Fruit fly (Drosophila melanogaster) whole organism, pupa: ENCODE measurements around the gene Gcna.

Experiments
- CG10348 ChIP-seq: fragments of 200-800 bp; sonication (Bioruptor generic); IDR thresholded peaks from 2 replicates; pipeline ENCODE4 v1.3.6; 2022; ENCODE audit warnings: missing biosample characterization, missing genetic modification characterization
- CG12605 ChIP-seq: fragments of 200-800 bp; sonication (Bioruptor generic); IDR thresholded peaks from 2 replicates; pipeline ENCODE4 v1.3.6; 2022; ENCODE audit warnings: missing biosample characterization, missing genetic modification characterization
- CG13204 ChIP-seq: fragments of 200-800 bp; sonication (Bioruptor generic); optimal IDR thresholded peaks from 2 replicates; lab custom pipeline; 2018; ENCODE audit warnings: missing biosample characterization, mild to moderate bottlenecking, missing genetic modification characterization, moderate library complexity
- CG14655 ChIP-seq: fragments of 200-800 bp; sonication (Bioruptor generic); optimal IDR thresholded peaks from 3 replicates; lab custom pipeline; 2017; ENCODE audit warnings: mild to moderate bottlenecking, missing biosample characterization, missing genetic modification reagents, missing genetic modification characterization
- CG15710 ChIP-seq: fragments of 200-800 bp; sonication (Bioruptor generic); optimal IDR thresholded peaks from 2 replicates; lab custom pipeline; 2018; ENCODE audit warnings: missing biosample characterization, mild to moderate bottlenecking, missing genetic modification characterization, moderate library complexity
- CG17806 ChIP-seq: fragments of 200-800 bp; sonication (Bioruptor generic); optimal IDR thresholded peaks from 2 replicates; lab custom pipeline; 2018; ENCODE audit warnings: missing biosample characterization, mild to moderate bottlenecking, missing genetic modification characterization, moderate library complexity
- CG32121 ChIP-seq: fragments of 200-800 bp; sonication (Bioruptor generic); IDR thresholded peaks from 2 replicates; pipeline ENCODE4 v1.3.6; 2022; ENCODE audit warnings: missing biosample characterization, missing genetic modification characterization
- CG34367 ChIP-seq: fragments of 200-800 bp; sonication (Bioruptor generic); optimal IDR thresholded peaks from 2 replicates; lab custom pipeline; 2018; ENCODE audit warnings: missing biosample characterization, mild to moderate bottlenecking, missing genetic modification characterization
- CG4496 ChIP-seq: fragments of 200-800 bp; sonication (Bioruptor generic); IDR thresholded peaks from 3 replicates; pipeline ENCODE4 v1.3.6; 2022; ENCODE audit warnings: missing biosample characterization, missing genetic modification characterization
- CG8159 ChIP-seq: fragments of 200-800 bp; sonication (Bioruptor generic); optimal IDR thresholded peaks from 3 replicates; lab custom pipeline; 2018; ENCODE audit warnings: missing biosample characterization, mild to moderate bottlenecking, missing genetic modification characterization, moderate library complexity
- CG8301 ChIP-seq: fragments of 200-800 bp; sonication (Bioruptor generic); optimal IDR thresholded peaks from 2 replicates; lab custom pipeline; 2018; ENCODE audit warnings: missing biosample characterization, mild to moderate bottlenecking, missing genetic modification characterization
- CG9948 ChIP-seq: fragments of 200-800 bp; sonication (Bioruptor generic); optimal IDR thresholded peaks from 2 replicates; lab custom pipeline; 2018; ENCODE audit warnings: missing biosample characterization, mild to moderate bottlenecking, missing genetic modification characterization, moderate library complexity
- D1 ChIP-seq: fragments of 200-800 bp; sonication (Bioruptor generic); optimal IDR thresholded peaks from 2 replicates; lab custom pipeline; 2018; ENCODE audit warnings: missing biosample characterization, mild to moderate bottlenecking, missing genetic modification characterization, moderate library complexity
- EcR ChIP-seq: fragments of 200-800 bp; sonication (Bioruptor generic); optimal IDR thresholded peaks from 3 replicates; lab custom pipeline; 2019; ENCODE audit warnings: missing biosample characterization, missing genetic modification characterization, mild to moderate bottlenecking, moderate library complexity, missing genetic modification reagents
- Ets98B ChIP-seq: fragments of 200-800 bp; sonication (Bioruptor generic); IDR thresholded peaks from 2 replicates; pipeline ENCODE4 v1.3.6; 2022; ENCODE audit warnings: missing biosample characterization, missing genetic modification characterization
- Pif1A ChIP-seq: fragments of 200-800 bp; sonication (Bioruptor generic); optimal IDR thresholded peaks from 3 replicates; lab custom pipeline; 2016; ENCODE audit warnings: missing biosample characterization, missing genetic modification characterization
- Pif1B ChIP-seq: fragments of 200-800 bp; sonication (Bioruptor generic); optimal IDR thresholded peaks from 3 replicates; lab custom pipeline; 2016; ENCODE audit warnings: missing biosample characterization, missing genetic modification characterization
- Snoo ChIP-seq: fragments of 200-800 bp; sonication (Bioruptor generic); optimal IDR thresholded peaks from 3 replicates; lab custom pipeline; 2017; ENCODE audit warnings: missing biosample characterization, mild to moderate bottlenecking, missing genetic modification characterization, inconsistent platforms
- fd96Ca ChIP-seq: fragments of 200-800 bp; sonication (Bioruptor generic); IDR thresholded peaks from 3 replicates; pipeline ENCODE4 v1.3.6; 2022; ENCODE audit warnings: missing biosample characterization, missing genetic modification characterization
- gl ChIP-seq: fragments of 200-800 bp; sonication (Bioruptor generic); optimal IDR thresholded peaks from 2 replicates; lab custom pipeline; 2018; ENCODE audit warnings: missing biosample characterization, mild to moderate bottlenecking, missing genetic modification characterization
- rn ChIP-seq: fragments of 200-800 bp; sonication (Bioruptor generic); IDR thresholded peaks from 2 replicates; pipeline ENCODE4 v1.3.6; 2022; ENCODE audit warnings: missing biosample characterization, missing genetic modification characterization

The Gcna gene

dm6 chrX:1828097-1828496 lies 37.5 kb downstream of the Gcna start:
- TF ChIP-seq CG34367 (no peak), fd96Ca (GFP tag; lab: Robert Waterston, UW) (no peak), EcR (GFP tag; lab: Kevin White, UChicago) (peak; percentile 90), CG32121 (no peak), Pif1A (GFP tag; lab: Kevin White, UChicago) (no peak), CG4496 (no peak), rn (GFP tag; lab: Robert Waterston, UW) (no peak), CG13204 (no peak), CG17806 (no peak), CG14655 (GFP tag; lab: Kevin White, UChicago) (peak; percentile 3), CG8301 (tag; lab: Kevin White, UChicago) (no peak), CG12605 (GFP tag; lab: Robert Waterston, UW) (peak; percentile 53; the same call in 1 of the 2 replicates)

- no peak for TF ChIP-seq Ets98B (GFP tag; lab: Robert Waterston, UW)
- TF ChIP-seq EcR (GFP tag; lab: Kevin White, UChicago): peak; percentile 99
- peak; percentile 45 for TF ChIP-seq CG34367
- no peak; the same call in 2 of the 3 replicates for TF ChIP-seq fd96Ca (GFP tag; lab: Robert Waterston, UW)
- TF ChIP-seq gl (tag; lab: Kevin White, UChicago): no peak
- TF ChIP-seq Pif1A (GFP tag; lab: Kevin White, UChicago): peak; percentile 70
- peak; percentile 52 for TF ChIP-seq Pif1B (GFP tag; lab: Kevin White, UChicago)
- no peak for TF ChIP-seq CG10348
- TF ChIP-seq CG17806: peak; percentile 41
- TF ChIP-seq CG14655 (GFP tag; lab: Kevin White, UChicago): peak; percentile 60
- no peak for TF ChIP-seq CG32121
- peak; percentile 72 for TF ChIP-seq CG15710
- peak; percentile 39 for TF ChIP-seq CG8301 (tag; lab: Kevin White, UChicago)
- TF ChIP-seq CG9948: peak; percentile 53
- TF ChIP-seq CG13204: no peak
- peak; percentile 34; the same call in 2 of the 3 replicates for TF ChIP-seq CG4496
- peak; percentile 69 for TF ChIP-seq CG8159
- peak; percentile 43 for TF ChIP-seq Snoo (tag; lab: Kevin White, UChicago)
These were observed 39.4 kb downstream of the Gcna start for dm6 chrX:1825912-1826862.

- peak; percentile 67 for TF ChIP-seq Snoo (tag; lab: Kevin White, UChicago)
- peak; percentile 80; the same call in 2 of the 3 replicates for TF ChIP-seq CG4496
- TF ChIP-seq CG8159: peak; percentile 67
- peak; percentile 58; the same call in 1 of the 2 replicates for TF ChIP-seq Ets98B (GFP tag; lab: Robert Waterston, UW)
- TF ChIP-seq CG12605 (GFP tag; lab: Robert Waterston, UW): no peak; the same call in 1 of the 2 replicates
- TF ChIP-seq rn (GFP tag; lab: Robert Waterston, UW): no peak
- TF ChIP-seq CG32121: peak; percentile 68
- TF ChIP-seq CG8301 (tag; lab: Kevin White, UChicago): peak; percentile 59
- peak; percentile 21 for TF ChIP-seq gl (tag; lab: Kevin White, UChicago)
- peak; percentile 42 for TF ChIP-seq Pif1B (GFP tag; lab: Kevin White, UChicago)
- peak; percentile 55 for TF ChIP-seq CG17806
- TF ChIP-seq Pif1A (GFP tag; lab: Kevin White, UChicago): peak; percentile 65
- TF ChIP-seq CG10348: peak; percentile 44; the same call in 1 of the 2 replicates
- TF ChIP-seq CG34367: peak; percentile 56
- peak; percentile 14 for TF ChIP-seq CG13204
- TF ChIP-seq CG15710: peak; percentile 68
- TF ChIP-seq D1 (tag; lab: Kevin White, UChicago): peak; percentile 5
- peak; percentile 95 for TF ChIP-seq EcR (GFP tag; lab: Kevin White, UChicago)
- TF ChIP-seq CG14655 (GFP tag; lab: Kevin White, UChicago): peak; percentile 72
- peak; percentile 58; the same call in 2 of the 3 replicates for TF ChIP-seq fd96Ca (GFP tag; lab: Robert Waterston, UW)
- TF ChIP-seq CG9948: peak; percentile 56
These were observed 41.1 kb downstream of the Gcna start for dm6 chrX:1824610-1824948.

- TF ChIP-seq gl (tag; lab: Kevin White, UChicago): no peak
- TF ChIP-seq Pif1B (GFP tag; lab: Kevin White, UChicago): no peak
- TF ChIP-seq CG34367: no peak
- no peak for TF ChIP-seq CG17806
- TF ChIP-seq rn (GFP tag; lab: Robert Waterston, UW): no peak
- no peak for TF ChIP-seq CG8301 (tag; lab: Kevin White, UChicago)
- TF ChIP-seq CG14655 (GFP tag; lab: Kevin White, UChicago): no peak
- no peak for TF ChIP-seq D1 (tag; lab: Kevin White, UChicago)
- TF ChIP-seq CG10348: no peak
- no peak for TF ChIP-seq EcR (GFP tag; lab: Kevin White, UChicago)
- no peak for TF ChIP-seq CG32121
- no peak for TF ChIP-seq CG4496
- TF ChIP-seq CG9948: no peak
These were observed 41.6 kb downstream of the Gcna start for dm6 chrX:1823883-1824609.

- TF ChIP-seq CG8159: no peak
These were observed 43.4 kb downstream of the Gcna start, which contains the start of gene CG14811 for dm6 chrX:1822281-1822680. Gene CG14811 (minus strand): TSS chrX:1822381.
